Worm (Caenorhabditis elegans): Measurements from ENCODE around the gene B0336.7.

B0336.7 gene

DNA sequence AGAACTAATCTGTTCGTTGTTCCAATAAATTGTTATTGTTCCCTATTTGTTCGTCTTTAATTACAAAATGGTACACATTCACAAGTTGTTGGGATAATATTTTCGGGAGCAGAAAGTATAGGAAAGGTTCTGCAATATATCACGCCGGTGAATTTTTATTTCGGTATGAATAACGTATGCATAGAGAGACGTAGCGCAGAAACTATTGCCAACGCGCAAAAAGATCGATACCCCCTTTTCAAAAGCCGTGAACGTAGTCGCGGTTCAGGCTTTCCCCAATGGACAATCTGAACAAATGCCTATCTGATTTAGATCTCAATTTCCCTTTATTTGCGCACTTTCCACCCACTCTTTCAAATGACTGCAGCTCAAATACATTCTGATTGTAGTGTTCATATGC is 17.0 kb downstream of the B0336.7 start, which contains the start of gene pst-2:
pst-2 (plus strand) TSS at position 293 of the 400 bp plus-strand sequence.
- TF ChIP-seq php-3 (GFP tag; IDR thresholded peaks at IDR 0.05) (no peak), lir-3 (tag; optimal IDR thresholded peaks at IDR 0.05) (no peak), T26A8.4 (GFP tag; IDR thresholded peaks at IDR 0.05) (no peak), Y48G9A.11 (GFP tag; IDR thresholded peaks at IDR 0.05) (peak; percentile 69), ceh-82 (tag; optimal IDR thresholded peaks at IDR 0.05) (no peak), madf-5 (GFP tag; IDR thresholded peaks at IDR 0.05) (no peak), Y5F2A.4 (GFP tag; optimal IDR thresholded peaks at IDR 0.05) (no peak), daf-19 (GFP tag; conservative IDR thresholded peaks at IDR 0.05) (no peak), arid-1 (GFP tag; conservative IDR thresholded peaks at IDR 0.05) (peak; percentile 31; the same call in 1 of the 2 replicates), hif-1 (tag; optimal IDR thresholded peaks at IDR 0.05) (no peak), ceh-44 (GFP tag; IDR thresholded peaks at IDR 0.05) (no peak), snpc-1.2 (GFP tag; IDR thresholded peaks at IDR 0.05) (peak; percentile 21; the same call in 1 of the 2 replicates), snpc-4 (tag; optimal IDR thresholded peaks at IDR 0.05) (no peak), pha-4 (GFP tag; IDR thresholded peaks at IDR 0.05) (peak; percentile 18; the same call in 1 of the 2 replicates), pha-4 (tag; optimal IDR thresholded peaks at IDR 0.05) (no peak), skn-1 (tag; optimal IDR thresholded peaks at IDR 0.05) (no peak), attf-4 (tag; optimal IDR thresholded peaks at IDR 0.05) (no peak), zag-1 (tag; optimal IDR thresholded peaks at IDR 0.05) (no peak), nhr-10 (tag; optimal IDR thresholded peaks at IDR 0.05) (no peak), F49E8.2 (tag; optimal IDR thresholded peaks at IDR 0.05; ENCODE audit: borderline replicate concordance) (peak; percentile 38), nhr-102 (tag; optimal IDR thresholded peaks at IDR 0.05) (no peak), lin-38 (GFP tag; IDR thresholded peaks at IDR 0.05) (peak; percentile 77), set-16 (GFP tag; IDR thresholded peaks at IDR 0.05) (no peak), nhr-28 (tag; optimal IDR thresholded peaks at IDR 0.05) (no peak), dmd-9 (GFP tag; IDR thresholded peaks at IDR 0.05) (no peak), lin-15B (tag; optimal IDR thresholded peaks at IDR 0.05) (no peak), fkh-10 (GFP tag; optimal IDR thresholded peaks at IDR 0.05) (no peak), Y75B8A.6 (GFP tag; IDR thresholded peaks at IDR 0.05) (no peak), dmd-6 (GFP tag; IDR thresholded peaks at IDR 0.05) (no peak), dmd-8 (GFP tag; IDR thresholded peaks at IDR 0.05) (0 out of 2 replicates have a peak, but pooled peaks have one; percentile 16), unc-130 (GFP tag; optimal IDR thresholded peaks at IDR 0.05) (peak; percentile 19), ztf-11 (tag; optimal IDR thresholded peaks at IDR 0.05) (no peak)

- TF ChIP-seq zfp-2 (tag; optimal IDR thresholded peaks at IDR 0.05) (peak; percentile 99), ceh-20 (GFP tag; IDR thresholded peaks at IDR 0.05) (peak; percentile 98), ZK546.5 (tag; optimal IDR thresholded peaks at IDR 0.05) (peak in 1 of 2 experiments; percentile 87), D1046.2 (GFP tag; IDR thresholded peaks at IDR 0.05) (peak; percentile 94), lin-13 (GFP tag; optimal IDR thresholded peaks at IDR 0.05) (peak; percentile 97), hlh-30 (tag; optimal IDR thresholded peaks at IDR 0.05; ENCODE audit: insufficient read depth) (peak; percentile 98), duxl-1 (tag; optimal IDR thresholded peaks at IDR 0.05; ENCODE audit: poor library complexity) (peak; percentile 96), egl-27 (tag; optimal IDR thresholded peaks at IDR 0.05) (no peak), spr-1 (tag; optimal IDR thresholded peaks at IDR 0.05) (peak; percentile 94), mxl-3 (GFP tag; optimal IDR thresholded peaks at IDR 0.05) (peak; percentile 80), hmg-1.1 (GFP tag; IDR thresholded peaks at IDR 0.05) (peak; percentile 98), ztf-11 (tag; optimal IDR thresholded peaks at IDR 0.05) (peak; percentile 44), tag-97 (GFP tag; IDR thresholded peaks at IDR 0.05) (no peak), jun-1 (tag; optimal IDR thresholded peaks at IDR 0.05) (peak; percentile 94), lim-7 (GFP tag; IDR thresholded peaks at IDR 0.05) (0 out of 2 replicates have a peak, but pooled peaks have one; percentile 4), hlh-11 (tag; optimal IDR thresholded peaks at IDR 0.05) (peak; percentile 95), lir-3 (tag; optimal IDR thresholded peaks at IDR 0.05) (peak; percentile 29), snpc-1.2 (GFP tag; IDR thresholded peaks at IDR 0.05) (peak; percentile 68; the same call in 1 of the 2 replicates), ceh-62 (tag; optimal IDR thresholded peaks at IDR 0.05) (no peak), madf-9 (GFP tag; conservative IDR thresholded peaks at IDR 0.05) (peak; percentile 93), Y5F2A.4 (GFP tag; optimal IDR thresholded peaks at IDR 0.05) (peak; percentile 48), lin-15B (tag; optimal IDR thresholded peaks at IDR 0.05) (peak; percentile 97), ceh-28 (tag; optimal IDR thresholded peaks at IDR 0.05) (peak; percentile 27), unc-62 (GFP tag; optimal IDR thresholded peaks at IDR 0.05 in 1 of 2) (peak in 1 of 2 experiments; percentile 100), unc-62 (tag; optimal IDR thresholded peaks at IDR 0.05) (no peak), lin-38 (GFP tag; IDR thresholded peaks at IDR 0.05) (peak; percentile 100)
Observed at ce11 chrIII:5678935-5679334, 18.2 kb downstream of the B0336.7 start, which contains the start of the genes ska-3 and rps-12. Gene ska-3, minus strand, starts transcription at chrIII:5679005. Gene rps-12, plus strand, starts transcription at chrIII:5679298.

Data from whole organism, L4 larva.